Fruit fly (Drosophila melanogaster) whole organism, pupa: ENCODE data around the gene CG32271.

Experiments
- CG10348 ChIP-seq: fragments of 200-800 bp; sonication (Bioruptor generic); IDR thresholded peaks from 2 replicates; pipeline ENCODE4 v1.3.6; 2022; ENCODE audit warnings: missing biosample characterization, missing genetic modification characterization
- CG13204 ChIP-seq: fragments of 200-800 bp; sonication (Bioruptor generic); optimal IDR thresholded peaks from 2 replicates; lab custom pipeline; 2018; ENCODE audit warnings: missing biosample characterization, mild to moderate bottlenecking, missing genetic modification characterization, moderate library complexity
- CG15710 ChIP-seq: fragments of 200-800 bp; sonication (Bioruptor generic); optimal IDR thresholded peaks from 2 replicates; lab custom pipeline; 2018; ENCODE audit warnings: missing biosample characterization, mild to moderate bottlenecking, missing genetic modification characterization, moderate library complexity
- CG17806 ChIP-seq: fragments of 200-800 bp; sonication (Bioruptor generic); optimal IDR thresholded peaks from 2 replicates; lab custom pipeline; 2018; ENCODE audit warnings: missing biosample characterization, mild to moderate bottlenecking, missing genetic modification characterization, moderate library complexity
- CG32121 ChIP-seq: fragments of 200-800 bp; sonication (Bioruptor generic); IDR thresholded peaks from 2 replicates; pipeline ENCODE4 v1.3.6; 2022; ENCODE audit warnings: missing biosample characterization, missing genetic modification characterization
- CG34367 ChIP-seq: fragments of 200-800 bp; sonication (Bioruptor generic); optimal IDR thresholded peaks from 2 replicates; lab custom pipeline; 2018; ENCODE audit warnings: missing biosample characterization, mild to moderate bottlenecking, missing genetic modification characterization
- CG4496 ChIP-seq: fragments of 200-800 bp; sonication (Bioruptor generic); IDR thresholded peaks from 3 replicates; pipeline ENCODE4 v1.3.6; 2022; ENCODE audit warnings: missing biosample characterization, missing genetic modification characterization
- CG8159 ChIP-seq: fragments of 200-800 bp; sonication (Bioruptor generic); optimal IDR thresholded peaks from 3 replicates; lab custom pipeline; 2018; ENCODE audit warnings: missing biosample characterization, mild to moderate bottlenecking, missing genetic modification characterization, moderate library complexity
- CG9948 ChIP-seq: fragments of 200-800 bp; sonication (Bioruptor generic); optimal IDR thresholded peaks from 2 replicates; lab custom pipeline; 2018; ENCODE audit warnings: missing biosample characterization, mild to moderate bottlenecking, missing genetic modification characterization, moderate library complexity
- D1 ChIP-seq: fragments of 200-800 bp; sonication (Bioruptor generic); optimal IDR thresholded peaks from 2 replicates; lab custom pipeline; 2018; ENCODE audit warnings: missing biosample characterization, mild to moderate bottlenecking, missing genetic modification characterization, moderate library complexity
- EcR ChIP-seq: fragments of 200-800 bp; sonication (Bioruptor generic); optimal IDR thresholded peaks from 3 replicates; lab custom pipeline; 2019; ENCODE audit warnings: missing biosample characterization, missing genetic modification characterization, mild to moderate bottlenecking, moderate library complexity, missing genetic modification reagents
- Ets98B ChIP-seq: fragments of 200-800 bp; sonication (Bioruptor generic); IDR thresholded peaks from 2 replicates; pipeline ENCODE4 v1.3.6; 2022; ENCODE audit warnings: missing biosample characterization, missing genetic modification characterization
- Snoo ChIP-seq: fragments of 200-800 bp; sonication (Bioruptor generic); optimal IDR thresholded peaks from 3 replicates; lab custom pipeline; 2017; ENCODE audit warnings: missing biosample characterization, mild to moderate bottlenecking, missing genetic modification characterization, inconsistent platforms
- gl ChIP-seq: fragments of 200-800 bp; sonication (Bioruptor generic); optimal IDR thresholded peaks from 2 replicates; lab custom pipeline; 2018; ENCODE audit warnings: missing biosample characterization, mild to moderate bottlenecking, missing genetic modification characterization

- TF ChIP-seq Ets98B, result peak; percentile 76
- TF ChIP-seq CG9948 (tag; lab: Kevin White, UChicago), result peak; percentile 85
- peak; percentile 85 for TF ChIP-seq CG4496 (GFP tag; lab: Robert Waterston, UW)
- TF ChIP-seq CG17806 (tag; lab: Kevin White, UChicago), result peak; percentile 71
- TF ChIP-seq EcR (GFP tag; lab: Kevin White, UChicago), result no peak
- no peak for TF ChIP-seq Snoo
- peak; percentile 52 for TF ChIP-seq D1 (tag; lab: Kevin White, UChicago)
- TF ChIP-seq gl (tag; lab: Kevin White, UChicago), result no peak
- TF ChIP-seq CG10348 (GFP tag; lab: Robert Waterston, UW), result peak; percentile 73
- peak; percentile 72 for TF ChIP-seq CG34367 (tag; lab: Kevin White, UChicago)
- peak; percentile 80 for TF ChIP-seq CG32121 (GFP tag; lab: Robert Waterston, UW)
- peak; percentile 63 for TF ChIP-seq CG8159 (tag; lab: Kevin White, UChicago)
- TF ChIP-seq CG15710 (tag; lab: Kevin White, UChicago), result peak; percentile 64
- TF ChIP-seq CG13204 (GFP tag; lab: Kevin White, UChicago), result peak; percentile 34
Measured at dm6 chr3L:3249997-3250774, 47.2 kb upstream of the CG32271 start.
